Fruit fly (Drosophila melanogaster) whole organism, embryonic: ENCODE data around the gene Pde11.
A peak's percentile ranks its signal among the peaks of the same experiment; 100 is the strongest.

Experiments used
- BtbVII ChIP-seq: fragments of 200-800 bp; sonication (Bioruptor generic); optimal IDR thresholded peaks from 3 replicates; lab custom pipeline; 2017; ENCODE audit warnings: missing biosample characterization, mild to moderate bottlenecking, missing genetic modification characterization
- CG10267 ChIP-seq: fragments of 200-800 bp; sonication (Bioruptor generic); optimal IDR thresholded peaks from 2 replicates; lab custom pipeline; 2018; ENCODE audit warnings: missing biosample characterization, mild to moderate bottlenecking, missing genetic modification characterization, moderate library complexity
- CG10366 ChIP-seq: fragments of 200-800 bp; sonication (Bioruptor generic); IDR thresholded peaks from 2 replicates; pipeline ENCODE4 v1.3.6; 2022; ENCODE audit warnings: missing biosample characterization, missing genetic modification characterization
- CG10431 ChIP-seq: fragments of 200-800 bp; sonication (Bioruptor generic); optimal IDR thresholded peaks from 3 replicates; lab custom pipeline; 2018; ENCODE audit warnings: missing biosample characterization, mild to moderate bottlenecking, missing genetic modification characterization
- CG13424 ChIP-seq: fragments of 200-800 bp; sonication (Bioruptor generic); optimal IDR thresholded peaks from 2 replicates; lab custom pipeline; 2019; ENCODE audit warnings: missing biosample characterization, mild to moderate bottlenecking, missing genetic modification characterization, moderate library complexity
- CG1603 ChIP-seq: fragments of 200-800 bp; sonication (Bioruptor generic); optimal IDR thresholded peaks from 2 replicates; lab custom pipeline; 2019; ENCODE audit warnings: missing biosample characterization, mild to moderate bottlenecking, missing genetic modification characterization, moderate library complexity
- CG17912 ChIP-seq: fragments of 200-800 bp; sonication (Bioruptor generic); optimal IDR thresholded peaks from 2 replicates; lab custom pipeline; 2018; ENCODE audit warnings: missing biosample characterization, mild to moderate bottlenecking, missing genetic modification characterization
- CG18619 ChIP-seq: fragments of 200-800 bp; sonication (Bioruptor generic); optimal IDR thresholded peaks from 3 replicates; lab custom pipeline; 2017; ENCODE audit warnings: missing biosample characterization, mild to moderate bottlenecking, missing genetic modification characterization
- CG3163 ChIP-seq: fragments of 200-800 bp; sonication (Bioruptor generic); optimal IDR thresholded peaks from 3 replicates; lab custom pipeline; 2016; ENCODE audit warnings: missing biosample characterization, missing genetic modification characterization
- CG33557 ChIP-seq: fragments of 200-800 bp; sonication (Bioruptor generic); optimal IDR thresholded peaks from 2 replicates; lab custom pipeline; 2019; ENCODE audit warnings: missing biosample characterization, mild to moderate bottlenecking, missing genetic modification characterization, moderate library complexity
- CG6272 ChIP-seq: fragments of 200-800 bp; sonication (Bioruptor generic); IDR thresholded peaks from 2 replicates; pipeline ENCODE4 v1.3.6; 2022; ENCODE audit warnings: missing biosample characterization, missing genetic modification characterization
- CG7372 ChIP-seq: fragments of 200-800 bp; sonication (Bioruptor generic); IDR thresholded peaks from 2 replicates; pipeline ENCODE4 v1.3.6; 2022; ENCODE audit warnings: missing biosample characterization, missing genetic modification characterization
- CG8089 ChIP-seq: fragments of 200-800 bp; sonication (Bioruptor generic); optimal IDR thresholded peaks from 3 replicates; lab custom pipeline; 2016; ENCODE audit warnings: missing biosample characterization, missing genetic modification characterization
- CG8924 ChIP-seq: fragments of 200-800 bp; optimal IDR thresholded peaks from 3 replicates; lab custom pipeline; 2019; ENCODE audit warnings: missing biosample characterization, mild to moderate bottlenecking, missing genetic modification characterization, moderate library complexity
- CG9727 ChIP-seq: fragments of 200-800 bp; sonication (Bioruptor generic); optimal IDR thresholded peaks from 3 replicates; lab custom pipeline; 2017; ENCODE audit warnings: missing biosample characterization, mild to moderate bottlenecking, missing genetic modification characterization
- CG9817 ChIP-seq: fragments of 200-800 bp; sonication (Bioruptor generic); optimal IDR thresholded peaks from 2 replicates; lab custom pipeline; 2018; ENCODE audit warnings: missing biosample characterization, mild to moderate bottlenecking, missing genetic modification characterization, moderate library complexity
- Doc2 ChIP-seq: fragments of 200-800 bp; sonication (Bioruptor generic); IDR thresholded peaks from 2 replicates; pipeline ENCODE4 v1.3.6; 2022; ENCODE audit warnings: missing biosample characterization, missing genetic modification characterization
- HHEX ChIP-seq: fragments of 200-800 bp; sonication (Bioruptor generic); optimal IDR thresholded peaks from 3 replicates; lab custom pipeline; 2017; ENCODE audit warnings: missing biosample characterization, mild to moderate bottlenecking, missing genetic modification characterization, missing genetic modification reagents
- Hmr ChIP-seq: fragments of 200-800 bp; sonication (Bioruptor generic); optimal IDR thresholded peaks from 3 replicates; lab custom pipeline; 2017; ENCODE audit warnings: mild to moderate bottlenecking, missing biosample characterization, missing genetic modification reagents, missing genetic modification characterization
- Lhr ChIP-seq: fragments of 200-800 bp; sonication (Bioruptor generic); optimal IDR thresholded peaks from 3 replicates; lab custom pipeline; 2017; ENCODE audit warnings: mild to moderate bottlenecking, missing biosample characterization, missing genetic modification reagents, missing genetic modification characterization
- Med ChIP-seq: fragments of 200-800 bp; sonication (Bioruptor generic); peaks from one replicate; lab custom pipeline; 2016; ENCODE audit warnings: missing biosample characterization, missing genetic modification characterization, mild to moderate bottlenecking, inconsistent platforms, moderate library complexity
- Neu2 ChIP-seq: fragments of 200-800 bp; sonication (Bioruptor generic); optimal IDR thresholded peaks from 3 replicates; lab custom pipeline; 2016; ENCODE audit warnings: missing biosample characterization, missing genetic modification characterization, borderline replicate concordance
- Poxn ChIP-seq: fragments of 200-800 bp; sonication (Bioruptor generic); IDR thresholded peaks from 2 replicates; pipeline ENCODE4 v1.3.6; 2022; ENCODE audit warnings: missing biosample characterization, missing genetic modification characterization
- Scr ChIP-seq: fragments of 200-800 bp; sonication (Bioruptor generic); IDR thresholded peaks from 2 replicates; pipeline ENCODE4 v1.3.6; 2022; ENCODE audit warnings: missing biosample characterization, missing genetic modification characterization; ENCODE audit not compliant: partially characterized antibody
- ase ChIP-seq: fragments of 200-800 bp; sonication (Bioruptor generic); IDR thresholded peaks from 3 replicates; pipeline ENCODE4 v1.3.6; 2022; ENCODE audit warnings: missing biosample characterization, missing genetic modification characterization
- chm ChIP-seq: fragments of 200-800 bp; sonication (Bioruptor generic); IDR thresholded peaks from 2 replicates; pipeline ENCODE4 v1.3.6; 2022; ENCODE audit warnings: missing biosample characterization, missing genetic modification characterization
- croc ChIP-seq: fragments of 200-800 bp; sonication (Bioruptor generic); conservative IDR thresholded peaks from 3 replicates; pipeline ENCODE4 v1.3.6; 2022; ENCODE audit warnings: missing biosample characterization, missing genetic modification characterization
- dmrt11E ChIP-seq: fragments of 200-800 bp; sonication (Bioruptor generic); optimal IDR thresholded peaks from 3 replicates; lab custom pipeline; 2018; ENCODE audit warnings: missing biosample characterization, mild to moderate bottlenecking, missing genetic modification characterization, moderate library complexity
- ewg ChIP-seq: fragments of 200-800 bp; sonication (Bioruptor generic); optimal IDR thresholded peaks from 3 replicates; lab custom pipeline; 2017; ENCODE audit warnings: mild to moderate bottlenecking, missing biosample characterization, missing genetic modification reagents, missing genetic modification characterization
- ftz-f1 ChIP-seq: fragments of 200-800 bp; sonication (Bioruptor generic); optimal IDR thresholded peaks from 2 replicates; lab custom pipeline; 2016; ENCODE audit warnings: missing biosample characterization, missing genetic modification characterization
- gro ChIP-seq: fragments of 200-800 bp; sonication (Bioruptor generic); optimal IDR thresholded peaks from 2 replicates; lab custom pipeline; 2016; ENCODE audit warnings: missing biosample characterization, missing genetic modification characterization
- kah ChIP-seq: fragments of 200-800 bp; sonication (Bioruptor generic); optimal IDR thresholded peaks from 2 replicates; lab custom pipeline; 2018; ENCODE audit warnings: missing biosample characterization, mild to moderate bottlenecking, missing genetic modification characterization
- ken ChIP-seq: fragments of 200-800 bp; sonication (Bioruptor generic); IDR thresholded peaks from 3 replicates; pipeline ENCODE4 v1.3.6; 2022; ENCODE audit warnings: missing biosample characterization, missing genetic modification characterization
- nom ChIP-seq: fragments of 200-800 bp; sonication (Bioruptor generic); optimal IDR thresholded peaks from 2 replicates; lab custom pipeline; 2017; ENCODE audit warnings: missing biosample characterization, missing genetic modification characterization, mild to moderate bottlenecking, moderate library complexity, missing genetic modification reagents
- pita ChIP-seq: fragments of 200-800 bp; sonication (Bioruptor generic); optimal IDR thresholded peaks from 2 replicates; lab custom pipeline; 2017; ENCODE audit warnings: missing biosample characterization, mild to moderate bottlenecking, missing genetic modification characterization
- prd ChIP-seq, 3 experiments: fragments of >200 bp in 2 of 3; fragments of 200-800 bp in 1 of 3; sonication (Bioruptor generic) in 1 of 3; optimal IDR thresholded peaks in 2 of 3; IDR thresholded peaks in 1 of 3; 2 replicates in 2 of 3; 3 replicates in 1 of 3; pipeline versions ENCODE4 v1.3.6 to Lab custom; 2017 to 2022; ENCODE audit warnings: missing biosample characterization in 1 of 3, missing genetic modification characterization in 1 of 3
- pzg ChIP-seq: fragments of 200-800 bp; sonication (Bioruptor generic); optimal IDR thresholded peaks from 3 replicates; lab custom pipeline; 2018; ENCODE audit warnings: missing biosample characterization, mild to moderate bottlenecking, missing genetic modification characterization, moderate library complexity
- repo ChIP-seq: fragments of 200-800 bp; sonication (Bioruptor generic); optimal IDR thresholded peaks from 2 replicates; lab custom pipeline; 2016; ENCODE audit warnings: missing biosample characterization, missing genetic modification characterization
- row ChIP-seq: fragments of 200-800 bp; sonication (Bioruptor generic); IDR thresholded peaks from 3 replicates; pipeline ENCODE4 v1.3.6; 2022; ENCODE audit warnings: missing biosample characterization, missing genetic modification characterization
- toy ChIP-seq: fragments of 200-800 bp; sonication (Bioruptor generic); IDR thresholded peaks from 2 replicates; pipeline ENCODE4 v1.3.6; 2022; ENCODE audit warnings: missing biosample characterization, missing genetic modification characterization

The Pde11 gene

dm6 chr2L:18590100-18590941 lies at the start of gene Pde11, which contains the start of gene CG15160 (continued):
- TF ChIP-seq CG9817 (tag; lab: Kevin White, UChicago) (no peak), BtbVII (no peak), croc (GFP tag; lab: Robert Waterston, UW) (no peak), ase (GFP tag; lab: Robert Waterston, UW) (no peak), pzg (peak; percentile 90), CG18619 (GFP tag; lab: Kevin White, UChicago) (peak; percentile 6), CG10366 (no peak), CG8089 (GFP tag; lab: Kevin White, UChicago) (no peak), ewg (GFP tag; lab: Kevin White, UChicago) (no peak), ftz-f1 (GFP tag; lab: Kevin White, UChicago) (no peak), Doc2 (GFP tag; lab: Robert Waterston, UW) (no peak), CG1603 (peak; percentile 74), toy (GFP tag; lab: Robert Waterston, UW) (no peak), CG10267 (no peak), CG13424 (peak; percentile 9), CG9727 (GFP tag; lab: Kevin White, UChicago) (peak; percentile 44), dmrt11E (tag; lab: Kevin White, UChicago) (no peak), kah (GFP tag; lab: Kevin White, UChicago) (no peak), CG8924 (tag; lab: Kevin White, UChicago) (peak; percentile 4), Neu2 (GFP tag; lab: Kevin White, UChicago) (no peak), CG3163 (GFP tag; lab: Kevin White, UChicago) (peak; percentile 9), CG17912 (no peak), HHEX (GFP tag; lab: Kevin White, UChicago) (no peak), pita (GFP tag; lab: Kevin White, UChicago) (peak; percentile 67), chm (GFP tag; lab: Robert Waterston, UW) (no peak), Lhr (peak; percentile 78), nom (GFP tag; lab: Kevin White, UChicago) (no peak), repo (no peak), Poxn (GFP tag; lab: Robert Waterston, UW) (no peak), Med (GFP tag; lab: Kevin White, UChicago) (peak; percentile 87), ken (GFP tag; lab: Robert Waterston, UW) (peak; percentile 30; the same call in 1 of the 3 replicates), CG7372 (GFP tag; lab: Robert Waterston, UW) (no peak), gro (GFP tag; lab: Kevin White, UChicago) (no peak), Scr (peak; percentile 99), CG33557 (GFP tag; lab: Kevin White, UChicago) (peak; percentile 20), CG10431 (GFP tag; lab: Kevin White, UChicago) (no peak), Hmr (GFP tag; lab: Kevin White, UChicago) (no peak), prd (optimal IDR thresholded peaks at IDR 0.05; lab: Kevin White, UChicago) (no peak), prd (GFP tag; IDR thresholded peaks at IDR 0.05; lab: Robert Waterston, UW) (peak; percentile 36; the same call in 1 of the 3 replicates), row (GFP tag; lab: Robert Waterston, UW) (peak; percentile 79), CG6272 (GFP tag; lab: Robert Waterston, UW) (peak; percentile 82)
